Fruit fly (Drosophila melanogaster) whole organism, embryonic: ENCODE measurements around the gene CG18596.

Source experiments
- Adf1 ChIP-seq: fragments of 200-800 bp; sonication (Bioruptor generic); IDR thresholded peaks from 2 replicates; pipeline ENCODE4 v1.3.6; 2022; ENCODE audit warnings: missing biosample characterization, missing genetic modification characterization
- Antp ChIP-seq: fragments of 200-800 bp; sonication (Bioruptor generic); optimal IDR thresholded peaks from 3 replicates; lab custom pipeline; 2016; ENCODE audit warnings: missing biosample characterization, missing genetic modification characterization
- Bdp1 ChIP-seq: fragments of 200-800 bp; sonication (Bioruptor generic); optimal IDR thresholded peaks from 3 replicates; lab custom pipeline; 2016; ENCODE audit warnings: missing biosample characterization, missing genetic modification characterization
- Blimp-1 ChIP-seq: fragments of 200-800 bp; sonication (Bioruptor generic); optimal IDR thresholded peaks from 3 replicates; lab custom pipeline; 2018; ENCODE audit warnings: missing biosample characterization, missing genetic modification characterization, mild to moderate bottlenecking, moderate library complexity, missing genetic modification reagents
- BtbVII ChIP-seq: fragments of 200-800 bp; sonication (Bioruptor generic); optimal IDR thresholded peaks from 3 replicates; lab custom pipeline; 2017; ENCODE audit warnings: missing biosample characterization, mild to moderate bottlenecking, missing genetic modification characterization
- CG10462 ChIP-seq: fragments of 200-800 bp; sonication (Bioruptor generic); optimal IDR thresholded peaks from 2 replicates; lab custom pipeline; 2016; ENCODE audit warnings: missing biosample characterization, missing genetic modification characterization
- CG11093 ChIP-seq: fragments of 200-800 bp; sonication (Bioruptor generic); IDR thresholded peaks from 3 replicates; pipeline ENCODE4 v1.3.6; 2022; ENCODE audit warnings: missing biosample characterization, missing genetic modification characterization
- CG11504 ChIP-seq: fragments of 200-800 bp; sonication (Bioruptor generic); optimal IDR thresholded peaks from 3 replicates; lab custom pipeline; 2019; ENCODE audit warnings: missing biosample characterization, mild to moderate bottlenecking, missing genetic modification characterization, moderate library complexity
- CG14860 ChIP-seq: fragments of 200-800 bp; sonication (Bioruptor generic); IDR thresholded peaks from 3 replicates; pipeline ENCODE4 v1.3.6; 2022; ENCODE audit warnings: missing biosample characterization, missing genetic modification characterization; ENCODE audit not compliant: partially characterized antibody
- CG15479 ChIP-seq: fragments of 200-800 bp; sonication (Bioruptor generic); optimal IDR thresholded peaks from 3 replicates; lab custom pipeline; 2019; ENCODE audit warnings: missing biosample characterization, mild to moderate bottlenecking, missing genetic modification characterization, moderate library complexity
- CG15696 ChIP-seq: fragments of 200-800 bp; sonication (Bioruptor generic); optimal IDR thresholded peaks from 2 replicates; lab custom pipeline; 2019; ENCODE audit warnings: missing biosample characterization, mild to moderate bottlenecking, missing genetic modification characterization, moderate library complexity
- CG16813 ChIP-seq: fragments of 200-800 bp; sonication (Bioruptor generic); IDR thresholded peaks from 3 replicates; pipeline ENCODE4 v1.3.6; 2022; ENCODE audit warnings: missing biosample characterization, missing genetic modification characterization; ENCODE audit not compliant: partially characterized antibody
- CG17328 ChIP-seq: fragments of 200-800 bp; sonication (Bioruptor generic); IDR thresholded peaks from 2 replicates; pipeline ENCODE4 v1.3.6; 2022; ENCODE audit warnings: missing biosample characterization, missing genetic modification characterization
- CG1792 ChIP-seq: fragments of 200-800 bp; sonication (Bioruptor generic); optimal IDR thresholded peaks from 2 replicates; lab custom pipeline; 2016; ENCODE audit warnings: missing biosample characterization, missing genetic modification characterization
- CG2202 ChIP-seq: fragments of 200-800 bp; sonication (Bioruptor generic); optimal IDR thresholded peaks from 2 replicates; lab custom pipeline; 2018; ENCODE audit warnings: missing biosample characterization, mild to moderate bottlenecking, missing genetic modification characterization
- CG2875 ChIP-seq: fragments of 200-800 bp; sonication (Bioruptor generic); optimal IDR thresholded peaks from 2 replicates; lab custom pipeline; 2017; ENCODE audit warnings: missing biosample characterization, mild to moderate bottlenecking, missing genetic modification characterization, missing genetic modification reagents
- CG30403 ChIP-seq: fragments of 200-800 bp; sonication (Bioruptor generic); optimal IDR thresholded peaks from 3 replicates; lab custom pipeline; 2016; ENCODE audit warnings: missing biosample characterization, missing genetic modification characterization
- CG3407 ChIP-seq: fragments of 200-800 bp; sonication (Bioruptor generic); optimal IDR thresholded peaks from 2 replicates; lab custom pipeline; 2018; ENCODE audit warnings: missing biosample characterization, mild to moderate bottlenecking, missing genetic modification characterization
- CG4328 ChIP-seq: fragments of 200-800 bp; sonication (Bioruptor generic); optimal IDR thresholded peaks from 3 replicates; lab custom pipeline; 2017; ENCODE audit warnings: missing biosample characterization, missing genetic modification reagents, missing genetic modification characterization
- CG4360 ChIP-seq: fragments of 200-800 bp; sonication (Bioruptor generic); IDR thresholded peaks from 2 replicates; pipeline ENCODE4 v1.3.6; 2022; ENCODE audit warnings: missing biosample characterization, missing genetic modification characterization
- CG6254 ChIP-seq: fragments of 200-800 bp; sonication (Bioruptor generic); optimal IDR thresholded peaks from 3 replicates; lab custom pipeline; 2017; ENCODE audit warnings: mild to moderate bottlenecking, missing biosample characterization, missing genetic modification reagents, missing genetic modification characterization
- CG6765 ChIP-seq: fragments of 200-800 bp; sonication (Bioruptor generic); optimal IDR thresholded peaks from 3 replicates; lab custom pipeline; 2017; ENCODE audit warnings: missing biosample characterization, mild to moderate bottlenecking, missing genetic modification characterization
- CG6813 ChIP-seq: fragments of 200-800 bp; sonication (Bioruptor generic); optimal IDR thresholded peaks from 2 replicates; lab custom pipeline; 2017; ENCODE audit warnings: missing biosample characterization, missing genetic modification characterization, mild to moderate bottlenecking, moderate library complexity, missing genetic modification reagents
- CG7987 ChIP-seq: fragments of 200-800 bp; sonication (Bioruptor generic); optimal IDR thresholded peaks from 2 replicates; lab custom pipeline; 2018; ENCODE audit warnings: missing biosample characterization, mild to moderate bottlenecking, missing genetic modification characterization, moderate library complexity
- CG8478 ChIP-seq: fragments of >200 bp; optimal IDR thresholded peaks from 2 replicates; lab custom pipeline; 2018
- Dll ChIP-seq: fragments of 200-800 bp; sonication (Bioruptor generic); IDR thresholded peaks from 4 replicates; pipeline ENCODE4 v1.3.6; 2022; ENCODE audit warnings: missing biosample characterization, missing genetic modification characterization; ENCODE audit not compliant: partially characterized antibody
- Fer1 ChIP-seq: fragments of 200-800 bp; sonication (Bioruptor generic); optimal IDR thresholded peaks from 2 replicates; lab custom pipeline; 2017; ENCODE audit warnings: missing biosample characterization, mild to moderate bottlenecking, missing genetic modification characterization
- Gug ChIP-seq: fragments of 200-800 bp; sonication (Bioruptor generic); IDR thresholded peaks from 4 replicates; pipeline ENCODE4 v1.3.6; 2022; ENCODE audit warnings: missing biosample characterization, missing genetic modification characterization
- HLH4C ChIP-seq: fragments of 200-800 bp; sonication (Bioruptor generic); IDR thresholded peaks from 3 replicates; pipeline ENCODE4 v1.3.6; 2022; ENCODE audit warnings: missing biosample characterization, missing genetic modification characterization; ENCODE audit not compliant: partially characterized antibody
- HLHmδ ChIP-seq: fragments of 200-800 bp; sonication (Bioruptor generic); optimal IDR thresholded peaks from 2 replicates; lab custom pipeline; 2018; ENCODE audit warnings: missing biosample characterization, mild to moderate bottlenecking, missing genetic modification characterization, moderate library complexity
- Hr51 ChIP-seq, 2 experiments: fragments of 200-800 bp; sonication (Bioruptor generic); optimal IDR thresholded peaks; 2 replicates in 1 of 2; 3 replicates in 1 of 2; lab custom pipeline; 2016 to 2018; ENCODE audit warnings: missing biosample characterization in 2 of 2, missing genetic modification characterization in 2 of 2, mild to moderate bottlenecking in 1 of 2, moderate library complexity in 1 of 2
- Jarid2 ChIP-seq: fragments of 200-800 bp; sonication (Bioruptor generic); optimal IDR thresholded peaks from 3 replicates; lab custom pipeline; 2017; ENCODE audit warnings: mild to moderate bottlenecking, missing biosample characterization, missing genetic modification reagents, missing genetic modification characterization
- NFAT ChIP-seq: fragments of 200-800 bp; sonication (Bioruptor generic); IDR thresholded peaks from 2 replicates; pipeline ENCODE4 v1.3.6; 2022; ENCODE audit warnings: missing biosample characterization, missing genetic modification characterization
- Xrp1 ChIP-seq: fragments of 200-800 bp; sonication (Bioruptor generic); IDR thresholded peaks from 2 replicates; pipeline ENCODE4 v1.3.6; 2022; ENCODE audit warnings: missing biosample characterization, missing genetic modification characterization
- al ChIP-seq: fragments of 200-800 bp; sonication (Bioruptor generic); IDR thresholded peaks from 2 replicates; pipeline ENCODE4 v1.3.6; 2022; ENCODE audit warnings: missing biosample characterization, missing genetic modification characterization
- cad ChIP-seq: fragments of >200 bp; optimal IDR thresholded peaks from 2 replicates; lab custom pipeline; 2017; ENCODE audit warnings: missing biosample characterization, missing genetic modification characterization
- fd102C ChIP-seq: fragments of 200-800 bp; sonication (Bioruptor generic); optimal IDR thresholded peaks from 2 replicates; lab custom pipeline; 2018; ENCODE audit warnings: missing biosample characterization, mild to moderate bottlenecking, missing genetic modification characterization, moderate library complexity
- fd64A ChIP-seq: fragments of 200-800 bp; sonication (Bioruptor generic); optimal IDR thresholded peaks from 3 replicates; lab custom pipeline; 2018; ENCODE audit warnings: missing biosample characterization, mild to moderate bottlenecking, missing genetic modification characterization
- h ChIP-seq: fragments of >200 bp; optimal IDR thresholded peaks from 2 replicates; lab custom pipeline; 2017
- luna ChIP-seq: fragments of 200-800 bp; sonication (Bioruptor generic); optimal IDR thresholded peaks from 2 replicates; lab custom pipeline; 2016; ENCODE audit warnings: missing biosample characterization, missing genetic modification characterization
- maf-S ChIP-seq: fragments of 200-800 bp; sonication (Bioruptor generic); optimal IDR thresholded peaks from 2 replicates; lab custom pipeline; 2016; ENCODE audit warnings: missing biosample characterization, missing genetic modification characterization
- otp ChIP-seq: fragments of 200-800 bp; sonication (Bioruptor generic); IDR thresholded peaks from 3 replicates; pipeline ENCODE4, ENCODE4 v1.3.6; 2022; ENCODE audit warnings: missing biosample characterization, missing genetic modification characterization
- schlank ChIP-seq: fragments of 200-800 bp; sonication (Bioruptor generic); optimal IDR thresholded peaks from 2 replicates; lab custom pipeline; 2018; ENCODE audit warnings: missing biosample characterization, mild to moderate bottlenecking, missing genetic modification characterization
- wdn ChIP-seq: fragments of 200-800 bp; sonication (Bioruptor generic); IDR thresholded peaks from 2 replicates; pipeline ENCODE4 v1.3.6; 2022; ENCODE audit warnings: missing biosample characterization, missing genetic modification characterization
- zf30C ChIP-seq: fragments of 200-800 bp; sonication (Bioruptor generic); optimal IDR thresholded peaks from 3 replicates; lab custom pipeline; 2018; ENCODE audit warnings: missing biosample characterization, mild to moderate bottlenecking, missing genetic modification characterization

CG18596 gene

dm6 chr3R:22400246-22400645, 24.5 kb downstream of the CG18596 start (continued):
- TF ChIP-seq Gug (GFP tag; lab: Robert Waterston, UW) (peak; percentile 16; the same call in 1 of the 4 replicates), CG4328 (GFP tag; lab: Kevin White, UChicago) (no peak), al (GFP tag; lab: Robert Waterston, UW) (peak; percentile 28; the same call in 1 of the 2 replicates), fd102C (GFP tag; lab: Kevin White, UChicago) (no peak), otp (GFP tag; lab: Robert Waterston, UW) (no peak), Antp (GFP tag; lab: Kevin White, UChicago) (no peak), CG2875 (no peak), HLH4C (no peak), CG6254 (GFP tag; lab: Kevin White, UChicago) (no peak), CG15479 (GFP tag; lab: Kevin White, UChicago) (no peak), Hr51 (GFP tag; optimal IDR thresholded peaks at IDR 0.05; lab: Kevin White, UChicago) (no peak), wdn (GFP tag; lab: Robert Waterston, UW) (no peak), CG11093 (GFP tag; lab: Robert Waterston, UW) (no peak), fd64A (GFP tag; lab: Kevin White, UChicago) (no peak), CG15696 (tag; lab: Kevin White, UChicago) (no peak), CG6765 (GFP tag; lab: Kevin White, UChicago) (no peak), Xrp1 (GFP tag; lab: Robert Waterston, UW) (peak; percentile 54; the same call in 1 of the 2 replicates), luna (no peak)
- TF ChIP-seq, all 482 proteins: peak for 85

dm6 chr3R:22402355-22402754, 26.6 kb downstream of the CG18596 start, which contains the start of gene CG13856:
Gene CG13856, plus strand, starts transcription at chr3R:22402655.
- TF ChIP-seq Adf1 (GFP tag; lab: Robert Waterston, UW): peak; percentile 17; the same call in 1 of the 2 replicates
- no peak for TF ChIP-seq CG11504 (tag; lab: Kevin White, UChicago)

DNA sequence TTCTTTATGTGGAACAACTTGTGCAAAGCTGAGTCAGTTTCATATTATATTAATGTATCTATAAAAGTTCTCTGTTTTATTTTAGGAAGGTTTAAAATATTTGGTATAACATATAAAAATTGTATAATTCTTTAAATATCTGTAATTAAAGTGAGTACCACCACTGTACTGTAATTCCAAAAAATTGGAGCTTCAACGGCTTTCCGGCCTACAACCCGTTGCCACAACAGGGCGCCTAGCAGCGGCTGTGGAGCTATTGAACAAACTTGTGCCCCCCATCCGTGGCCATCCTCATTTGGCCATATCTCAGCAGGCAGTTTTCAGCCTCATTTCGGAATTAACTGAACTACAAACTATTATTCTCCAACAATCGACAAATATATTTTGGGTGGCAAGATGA, 29.9 kb downstream of the CG18596 start, which contains the start of gene CG13855:
Gene CG13855 (plus strand): TSS at position 301 of the 400 bp plus-strand sequence.
- TF ChIP-seq CG4360: no peak
- no peak for TF ChIP-seq CG1792 (GFP tag; lab: Kevin White, UChicago)
- no peak for TF ChIP-seq CG7987 (GFP tag; lab: Kevin White, UChicago)
- no peak for TF ChIP-seq NFAT
- no peak for TF ChIP-seq CG14860
- no peak for TF ChIP-seq BtbVII (GFP tag; lab: Kevin White, UChicago)
- no peak for TF ChIP-seq zf30C (GFP tag; lab: Kevin White, UChicago)

DNA sequence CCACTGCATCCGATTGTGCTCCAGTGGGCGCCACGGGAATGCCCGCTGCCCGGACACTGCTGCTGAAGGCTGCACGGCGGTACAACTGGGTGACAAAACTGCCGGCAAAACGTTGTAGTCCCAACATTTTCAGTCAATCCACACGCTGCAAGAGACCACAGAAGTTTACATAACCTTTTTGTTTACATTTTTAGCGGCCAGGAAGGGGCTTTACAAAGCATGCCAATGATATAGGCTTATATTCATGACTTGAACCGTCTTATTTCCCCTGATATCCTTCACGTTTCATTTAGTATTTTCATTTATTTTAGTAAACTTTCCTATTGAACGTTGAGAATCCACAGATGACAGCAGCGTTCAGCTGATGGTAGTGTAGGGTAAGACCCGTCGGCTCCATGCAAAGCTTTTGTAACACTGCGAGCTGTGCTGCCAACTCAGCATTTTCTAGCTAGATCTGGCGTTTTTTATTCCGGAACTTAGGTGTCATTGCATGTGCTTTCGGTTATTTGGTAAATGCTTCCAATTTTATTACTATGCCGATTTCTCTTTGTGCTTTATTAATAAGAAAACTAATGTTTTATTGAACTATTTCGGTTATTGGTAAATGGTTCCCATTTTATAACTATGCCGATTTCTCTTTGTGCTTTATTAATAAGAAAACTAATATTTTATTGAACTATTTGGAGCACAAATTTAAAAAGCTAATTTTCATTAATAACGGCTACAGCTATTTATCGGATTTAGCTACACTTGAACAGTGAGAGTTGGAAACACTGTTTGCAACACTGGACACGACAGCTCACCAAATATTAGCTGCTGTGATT, 35.0 kb downstream of the CG18596 start, which contains the start of the genes CG13850 and lqfR:
Gene CG13850 (minus strand): TSS at position 379 of the 824 bp plus-strand sequence.
Gene lqfR (plus strand): TSS at position 765 of the 824 bp plus-strand sequence.
- TF ChIP-seq CG17328 (GFP tag; lab: Robert Waterston, UW) (no peak), maf-S (GFP tag; lab: Kevin White, UChicago) (peak; percentile 79), CG3407 (GFP tag; lab: Kevin White, UChicago) (peak; percentile 38), Blimp-1 (no peak), schlank (tag; lab: Kevin White, UChicago) (peak; percentile 35), CG16813 (GFP tag; lab: Robert Waterston, UW) (no peak), CG8478 (lab: Kevin White, UChicago) (no peak), Dll (GFP tag; lab: Robert Waterston, UW) (no peak), Jarid2 (GFP tag; lab: Kevin White, UChicago) (no peak), CG10462 (GFP tag; lab: Kevin White, UChicago) (peak; percentile 58), CG2202 (tag; lab: Kevin White, UChicago) (peak; percentile 6), CG30403 (peak; percentile 91), h (lab: Kevin White, UChicago) (no peak), Bdp1 (peak; percentile 60), HLHmδ (no peak), CG6813 (GFP tag; lab: Kevin White, UChicago) (no peak), cad (GFP tag; lab: Kevin White, UChicago) (no peak), Fer1 (GFP tag; lab: Kevin White, UChicago) (no peak)
